Worm (Caenorhabditis elegans) whole organism, late embryonic: Measurements from ENCODE around the gene iff-2.

Experiments
- ceh-18 ChIP-seq: sonication (generic microtip); optimal IDR thresholded peaks from 2 replicates; lab custom pipeline; 2016; ENCODE audit warnings: missing genetic modification characterization, missing compliant biosample characterization
- dmd-4 ChIP-seq: sonication (generic microtip); optimal IDR thresholded peaks from 2 replicates; lab custom pipeline; 2016; ENCODE audit warnings: borderline replicate concordance, missing genetic modification characterization, missing compliant biosample characterization
- dve-1 ChIP-seq: sonication (generic microtip); optimal IDR thresholded peaks from 2 replicates; lab custom pipeline; 2017; ENCODE audit warnings: antibody characterized with exemption, mild to moderate bottlenecking, missing genetic modification characterization, missing compliant biosample characterization
- elt-2 ChIP-seq: sonication (generic microtip); optimal IDR thresholded peaks from 2 replicates; lab custom pipeline; 2016; ENCODE audit warnings: missing genetic modification reagents, missing genetic modification characterization, missing compliant biosample characterization
- gmeb-2 ChIP-seq: sonication (generic microtip); optimal IDR thresholded peaks from 2 replicates; lab custom pipeline; 2016; ENCODE audit warnings: missing genetic modification characterization, inconsistent platforms, missing compliant biosample characterization
- lin-11 ChIP-seq: fragments of 200-800 bp; sonication (Bioruptor generic); optimal IDR thresholded peaks from 2 replicates; lab custom pipeline; 2018; ENCODE audit warnings: mild to moderate bottlenecking, missing genetic modification characterization, missing compliant biosample characterization
- odd-2 ChIP-seq: sonication (generic microtip); optimal IDR thresholded peaks from 2 replicates; lab custom pipeline; 2017; ENCODE audit warnings: antibody characterized with exemption, mild to moderate bottlenecking, missing genetic modification characterization, missing compliant biosample characterization
- pqm-1 ChIP-seq: sonication (generic microtip); optimal IDR thresholded peaks from 2 replicates; lab custom pipeline; 2016; ENCODE audit warnings: missing genetic modification characterization, missing compliant biosample characterization
- tbx-7 ChIP-seq: sonication (generic microtip); optimal IDR thresholded peaks from 2 replicates; lab custom pipeline; 2016; ENCODE audit warnings: missing genotype, missing genetic modification characterization, missing compliant biosample characterization
- unc-3 ChIP-seq, 2 experiments: fragments of 200-800 bp in 1 of 2; sonication (Bioruptor generic) in 1 of 2; sonication (generic microtip) in 1 of 2; conservative IDR thresholded peaks in 1 of 2; optimal IDR thresholded peaks in 1 of 2; 2 replicates each; pipeline versions ENCODE4 v1.3.6 to Lab custom; 2016 to 2022; ENCODE audit warnings: missing compliant biosample characterization in 2 of 2, missing genetic modification characterization in 2 of 2, missing genetic modification reagents in 1 of 2
- unc-55 ChIP-seq: sonication (generic microtip); optimal IDR thresholded peaks from 2 replicates; lab custom pipeline; 2017; ENCODE audit warnings: missing biosample characterization, missing genetic modification reagents, missing genetic modification characterization

- TF ChIP-seq ceh-18 (tag; lab: Kevin White, UChicago) (no peak), dve-1 (no peak), pqm-1 (tag; lab: Kevin White, UChicago) (no peak), dmd-4 (tag; lab: Kevin White, UChicago) (no peak), odd-2 (tag; lab: Kevin White, UChicago) (no peak), unc-3 (GFP tag; conservative IDR thresholded peaks at IDR 0.05; lab: Robert Waterston, UW) (no peak), unc-3 (tag; optimal IDR thresholded peaks at IDR 0.05; lab: Kevin White, UChicago) (no peak), gmeb-2 (no peak), unc-55 (GFP tag; lab: Kevin White, UChicago) (no peak), elt-2 (tag; lab: Kevin White, UChicago) (no peak), lin-11 (tag; lab: Kevin White, UChicago) (no peak), tbx-7 (tag; lab: Kevin White, UChicago) (no peak)
Measured at ce11 chrII:8593840-8594625, 32.9 kb upstream of the iff-2 start, which contains the start of gene aptf-3.
